Worm (Caenorhabditis elegans): ENCODE results near the gene asp-15.
"Not testable (repeated sequence)": the region's sequence is repeated elsewhere in the genome, so short reads cannot be mapped to it uniquely, and the experiment has no call there.

Gene asp-15

ce11 chrV:19014273-19014672, 30.4 kb downstream of the asp-15 start, which contains the start of gene Y39B6A.30:
Gene Y39B6A.30 (plus strand): TSS chrV:19014573.
- TF ChIP-seq F23B12.7 (tag; optimal IDR thresholded peaks at IDR 0.05; ENCODE audit: insufficient read depth); ceh-27 (GFP tag; optimal IDR thresholded peaks at IDR 0.05); Y95B8A.8 (GFP tag; IDR thresholded peaks at IDR 0.05): not testable (repeated sequence)

ce11 chrV:19013215-19013614, 31.4 kb downstream of the asp-15 start:
- no peak for TF ChIP-seq repo-1 (tag; optimal IDR thresholded peaks at IDR 0.05)
- TF ChIP-seq fkh-3 (tag; optimal IDR thresholded peaks at IDR 0.05) = no peak
- no peak for TF ChIP-seq snpc-1.3 (tag; optimal IDR thresholded peaks at IDR 0.05; ENCODE audit: insufficient read depth)
- TF ChIP-seq him-1 (tag; optimal IDR thresholded peaks at IDR 0.05) = no peak
- TF ChIP-seq nhr-90 (tag; optimal IDR thresholded peaks at IDR 0.05) = no peak
- no peak for TF ChIP-seq chd-7 (tag; optimal IDR thresholded peaks at IDR 0.05)
- TF ChIP-seq lag-1 (GFP tag; IDR thresholded peaks at IDR 0.05) = no peak
- no peak for TF ChIP-seq B0261.1 (tag; optimal IDR thresholded peaks at IDR 0.05)
- no peak for TF ChIP-seq hmg-1.2 (GFP tag; IDR thresholded peaks at IDR 0.05)
- TF ChIP-seq nhr-27 (tag; optimal IDR thresholded peaks at IDR 0.05) = no peak
- no peak for TF ChIP-seq F57C9.4 (tag; optimal IDR thresholded peaks at IDR 0.05)
- TF ChIP-seq zfh-2 (GFP tag; conservative IDR thresholded peaks at IDR 0.05) = no peak
- no peak for TF ChIP-seq F57A8.1 (GFP tag; optimal IDR thresholded peaks at IDR 0.05)
- TF ChIP-seq ztf-26 (tag; optimal IDR thresholded peaks at IDR 0.05) = no peak
- no peak for TF ChIP-seq attf-6 (GFP tag; IDR thresholded peaks at IDR 0.05)
- no peak for TF ChIP-seq ceh-100 (GFP tag; IDR thresholded peaks at IDR 0.05)
- TF ChIP-seq ceh-58 (GFP tag; IDR thresholded peaks at IDR 0.05) = no peak
- TF ChIP-seq F49E8.2 (tag; optimal IDR thresholded peaks at IDR 0.05; ENCODE audit: insufficient read depth) = no peak

ce11 chrV:19010405-19010804, 34.2 kb downstream of the asp-15 start:
- TF ChIP-seq Y53G8AR.9 (GFP tag; conservative IDR thresholded peaks at IDR 0.05) (no peak), T07F8.4 (tag; optimal IDR thresholded peaks at IDR 0.05) (no peak)

ce11 chrV:19001656-19002055, 43.0 kb downstream of the asp-15 start, which contains the start of gene Y39B6A.33:
Gene Y39B6A.33 (plus strand): TSS chrV:19001956.
- TF ChIP-seq F33H1.4 (GFP tag; IDR thresholded peaks at IDR 0.05) (no peak), rcor-1 (GFP tag; IDR thresholded peaks at IDR 0.05) (no peak), nfya-2 (GFP tag; IDR thresholded peaks at IDR 0.05) (no peak), F23B12.7 (tag; optimal IDR thresholded peaks at IDR 0.05; ENCODE audit: insufficient read depth) (no peak), D2030.7 (GFP tag; IDR thresholded peaks at IDR 0.05) (no peak), snpc-4 (GFP tag; optimal IDR thresholded peaks at IDR 0.05) (no peak), snpc-4 (tag; optimal IDR thresholded peaks at IDR 0.05) (no peak), madf-8 (GFP tag; conservative IDR thresholded peaks at IDR 0.05) (no peak), madf-10 (tag; optimal IDR thresholded peaks at IDR 0.05) (no peak), madf-3 (GFP tag; IDR thresholded peaks at IDR 0.05) (no peak), mxl-1 (tag; optimal IDR thresholded peaks at IDR 0.05) (no peak), egrh-3 (GFP tag; IDR thresholded peaks at IDR 0.05) (no peak), F39B2.1 (GFP tag; IDR thresholded peaks at IDR 0.05) (no peak), F10E7.11 (tag; optimal IDR thresholded peaks at IDR 0.05) (no peak), ekl-4 (GFP tag; IDR thresholded peaks at IDR 0.05) (no peak), ztf-26 (tag; optimal IDR thresholded peaks at IDR 0.05) (no peak), nhr-179 (tag; optimal IDR thresholded peaks at IDR 0.05) (no peak), attf-5 (GFP tag; optimal IDR thresholded peaks at IDR 0.05) (no peak), cebp-1 (GFP tag; IDR thresholded peaks at IDR 0.05) (no peak), cebp-1 (tag; optimal IDR thresholded peaks at IDR 0.05) (no peak)
